Worm (Caenorhabditis elegans): Measurements from ENCODE around the gene mogs-1.
A peak's percentile ranks its signal among the peaks of the same experiment; 100 is the strongest.

The mogs-1 gene

ce11 chrIV:10985568-10986035 is 36.1 kb downstream of the mogs-1 start, which contains the start of gene cyb-2.1:
Gene cyb-2.1 (plus strand): TSS chrIV:10985985.
- TF ChIP-seq rcor-1 (GFP tag; IDR thresholded peaks at IDR 0.05) (peak; percentile 43; the same call in 1 of the 2 replicates), madf-8 (GFP tag; conservative IDR thresholded peaks at IDR 0.05) (peak; percentile 96), repo-1 (tag; optimal IDR thresholded peaks at IDR 0.05) (no peak), Y67H2A.10 (GFP tag; conservative IDR thresholded peaks at IDR 0.05) (no peak), ceh-91 (GFP tag; IDR thresholded peaks at IDR 0.05) (peak; percentile 69), hsf-1 (GFP tag; IDR thresholded peaks at IDR 0.05) (0 out of 2 replicates have a peak, but pooled peaks have one; percentile 31), F33H1.4 (GFP tag; IDR thresholded peaks at IDR 0.05) (peak; percentile 71), hmg-1.2 (GFP tag; IDR thresholded peaks at IDR 0.05) (peak; percentile 18; the same call in 1 of the 2 replicates), hmg-20 (GFP tag; IDR thresholded peaks at IDR 0.05) (no peak), efl-1 (GFP tag; optimal IDR thresholded peaks at IDR 0.05) (peak; percentile 59), pbrm-1 (GFP tag; IDR thresholded peaks at IDR 0.05) (no peak), D2030.7 (GFP tag; IDR thresholded peaks at IDR 0.05) (peak; percentile 55), mel-28 (tag; optimal IDR thresholded peaks at IDR 0.05; ENCODE audit: borderline replicate concordance) (no peak), madf-6 (GFP tag; IDR thresholded peaks at IDR 0.05) (peak; percentile 98), lsl-1 (GFP tag; optimal IDR thresholded peaks at IDR 0.05) (peak; percentile 84), xnd-1 (tag; optimal IDR thresholded peaks at IDR 0.05) (peak; percentile 84)

DNA sequence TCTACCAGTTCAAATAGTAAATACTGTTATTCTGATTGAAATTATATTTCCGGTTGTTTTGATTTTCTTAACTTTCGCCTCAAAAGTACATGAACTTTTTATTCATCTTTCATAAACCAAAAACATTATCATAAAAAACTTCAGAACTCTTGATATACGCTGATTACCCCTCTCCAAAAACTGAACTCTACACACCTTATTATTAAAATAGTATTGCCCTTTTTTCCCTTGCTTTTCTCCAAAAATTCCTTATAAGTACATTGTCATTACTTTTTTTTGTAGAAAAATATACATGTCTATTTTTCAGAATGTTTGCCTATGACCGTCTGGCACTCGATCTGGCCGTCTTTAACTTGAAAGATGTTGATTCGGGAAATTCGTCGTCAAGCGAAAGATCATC is 40.0 kb downstream of the mogs-1 start, which contains the start of gene Y43E12A.2:
Gene Y43E12A.2, plus strand, starts transcription at position 301 of the 400 bp plus-strand sequence.
- TF ChIP-seq ceh-40 (GFP tag; IDR thresholded peaks at IDR 0.05) (no peak), ets-4 (GFP tag; optimal IDR thresholded peaks at IDR 0.05) (no peak), sea-2 (GFP tag; IDR thresholded peaks at IDR 0.05) (no peak), gei-17 (GFP tag; optimal IDR thresholded peaks at IDR 0.05) (no peak), efl-1 (GFP tag; optimal IDR thresholded peaks at IDR 0.05) (no peak), nfyb-1 (GFP tag; IDR thresholded peaks at IDR 0.05) (no peak), madf-6 (GFP tag; IDR thresholded peaks at IDR 0.05) (no peak), Y53F4B.3 (GFP tag; IDR thresholded peaks at IDR 0.05) (no peak), hlh-26 (GFP tag; conservative IDR thresholded peaks at IDR 0.05) (no peak), tbx-9 (tag; optimal IDR thresholded peaks at IDR 0.05; ENCODE audit: borderline replicate concordance) (no peak)

ce11 chrIV:10980628-10981027 is 41.1 kb downstream of the mogs-1 start:
- TF ChIP-seq pbrm-1 (GFP tag; IDR thresholded peaks at IDR 0.05), result no peak
- no peak for TF ChIP-seq hrde-1 (tag; optimal IDR thresholded peaks at IDR 0.05; ENCODE audit: borderline replicate concordance)
- no peak for TF ChIP-seq F57C9.4 (tag; optimal IDR thresholded peaks at IDR 0.05)
- TF ChIP-seq hsf-1 (GFP tag; IDR thresholded peaks at IDR 0.05), result peak; percentile 83
- no peak for TF ChIP-seq unc-130 (GFP tag; optimal IDR thresholded peaks at IDR 0.05)
- TF ChIP-seq nhr-27 (tag; optimal IDR thresholded peaks at IDR 0.05), result no peak
- no peak for TF ChIP-seq egrh-3 (GFP tag; IDR thresholded peaks at IDR 0.05)
- no peak for TF ChIP-seq D2030.7 (GFP tag; IDR thresholded peaks at IDR 0.05)
- TF ChIP-seq hmg-1.2 (GFP tag; IDR thresholded peaks at IDR 0.05), result peak; percentile 46; the same call in 1 of the 2 replicates
- TF ChIP-seq rpc-1 (optimal IDR thresholded peaks at IDR 0.05), result peak; percentile 24
- no peak for TF ChIP-seq rpc-1 (tag; optimal IDR thresholded peaks at IDR 0.05)
- TF ChIP-seq Y53F4B.3 (GFP tag; IDR thresholded peaks at IDR 0.05), result no peak
- no peak for TF ChIP-seq zim-3 (tag; optimal IDR thresholded peaks at IDR 0.05)
- TF ChIP-seq nhr-179 (tag; optimal IDR thresholded peaks at IDR 0.05), result no peak
- TF ChIP-seq rec-8 (tag; optimal IDR thresholded peaks at IDR 0.05), result no peak
- no peak for TF ChIP-seq B0035.1 (tag; optimal IDR thresholded peaks at IDR 0.05)
- no peak for TF ChIP-seq lin-54 (GFP tag; optimal IDR thresholded peaks at IDR 0.05)
- TF ChIP-seq T26A5.8 (tag; optimal IDR thresholded peaks at IDR 0.05), result no peak

All from whole organism, young adult.